Worm (Caenorhabditis elegans) whole organism, L1 larva: ENCODE measurements around the gene sec-24.1.

ENCODE experiments used
- C34B4.2 ChIP-seq: sonication (generic microtip); optimal IDR thresholded peaks from 2 replicates; lab custom pipeline; 2017; ENCODE audit warnings: mild to moderate bottlenecking, missing genetic modification characterization, missing compliant biosample characterization
- Y116A8C.19 ChIP-seq: sonication (generic microtip); optimal IDR thresholded peaks from 2 replicates; lab custom pipeline; 2016; ENCODE audit warnings: missing compliant biosample characterization, missing genetic modification characterization, borderline replicate concordance
- aly-2 ChIP-seq: fragments of 150-350 bp; optimal IDR thresholded peaks from 2 replicates; lab custom pipeline; 2014; ENCODE audit warnings: missing biosample characterization, missing genetic modification characterization
- ceh-63 ChIP-seq: fragments of 200-800 bp; sonication (Bioruptor generic); optimal IDR thresholded peaks from 2 replicates; lab custom pipeline; 2018; ENCODE audit warnings: mild to moderate bottlenecking, missing genetic modification characterization, missing compliant biosample characterization
- ceh-8 ChIP-seq: fragments of 200-800 bp; sonication (Bioruptor generic); optimal IDR thresholded peaks from 2 replicates; lab custom pipeline; 2018; ENCODE audit warnings: mild to moderate bottlenecking, missing genetic modification characterization, moderate library complexity, missing compliant biosample characterization
- ceh-82 ChIP-seq, 3 experiments: fragments of 150-350 bp in 1 of 3; sonication (generic microtip) in 2 of 3; optimal IDR thresholded peaks; 2 replicates each; lab custom pipeline; 2014 to 2017; ENCODE audit warnings: missing biosample characterization in 3 of 3, missing genetic modification characterization in 3 of 3
- ces-1 ChIP-seq: fragments of 150-350 bp; optimal IDR thresholded peaks from 2 replicates; lab custom pipeline; 2014; ENCODE audit warnings: missing biosample characterization, missing genetic modification reagents, missing genetic modification characterization
- dsc-1 ChIP-seq: sonication (generic microtip); optimal IDR thresholded peaks from 2 replicates; lab custom pipeline; 2016; ENCODE audit warnings: mild to moderate bottlenecking, missing genetic modification characterization, missing compliant biosample characterization
- egl-27 ChIP-seq, 2 experiments: fragments of 150-350 bp in 1 of 2; sonication (generic microtip); optimal IDR thresholded peaks; 3 replicates each; lab custom pipeline; 2017 to 2018; ENCODE audit warnings: missing biosample characterization in 2 of 2, missing genetic modification characterization in 2 of 2, missing genetic modification reagents in 2 of 2
- ets-5 ChIP-seq: fragments of 200-800 bp; sonication (Bioruptor generic); IDR thresholded peaks from 2 replicates; pipeline ENCODE4 v1.3.6; 2022; ENCODE audit warnings: missing genetic modification characterization, missing compliant biosample characterization
- fkh-8 ChIP-seq: sonication (generic microtip); optimal IDR thresholded peaks from 2 replicates; lab custom pipeline; 2016; ENCODE audit warnings: mild to moderate bottlenecking, missing genetic modification characterization, missing compliant biosample characterization
- fos-1 ChIP-seq: fragments of 150-350 bp; optimal IDR thresholded peaks from 2 replicates; lab custom pipeline; 2014; ENCODE audit warnings: missing biosample characterization, missing genetic modification characterization
- grh-1 ChIP-seq: fragments of 200-800 bp; sonication (Bioruptor generic); IDR thresholded peaks from 2 replicates; pipeline ENCODE4 v1.3.6; 2022; ENCODE audit warnings: missing genetic modification reagents, missing genetic modification characterization, missing compliant biosample characterization
- hlh-17 ChIP-seq: fragments of 200-800 bp; sonication (Bioruptor generic); optimal IDR thresholded peaks from 2 replicates; lab custom pipeline; 2018; ENCODE audit warnings: missing genetic modification characterization, mild to moderate bottlenecking, missing compliant biosample characterization, moderate library complexity, borderline replicate concordance
- hlh-4 ChIP-seq: sonication (generic microtip); optimal IDR thresholded peaks from 2 replicates; lab custom pipeline; 2016; ENCODE audit warnings: mild to moderate bottlenecking, missing genetic modification characterization, missing compliant biosample characterization
- hpl-2 ChIP-seq: fragments of 150-350 bp; optimal IDR thresholded peaks from 2 replicates; lab custom pipeline; 2014; ENCODE audit warnings: missing biosample characterization, missing genetic modification reagents, missing genetic modification characterization
- isw-1 ChIP-seq: fragments of 200-800 bp; sonication (Bioruptor generic); IDR thresholded peaks from 2 replicates; pipeline ENCODE4 v1.3.6; 2022; ENCODE audit warnings: missing genetic modification characterization, missing compliant biosample characterization
- jun-1 ChIP-seq: fragments of 150-350 bp; optimal IDR thresholded peaks from 2 replicates; lab custom pipeline; 2014; ENCODE audit warnings: missing biosample characterization, missing genetic modification reagents, missing genetic modification characterization
- lin-13 ChIP-seq: fragments of 150-350 bp; optimal IDR thresholded peaks from 2 replicates; lab custom pipeline; 2014; ENCODE audit warnings: missing biosample characterization, missing genetic modification reagents, missing genetic modification characterization
- lin-14 ChIP-seq: fragments of 200-800 bp; sonication (Bioruptor generic); optimal IDR thresholded peaks from 2 replicates; lab custom pipeline; 2018; ENCODE audit warnings: mild to moderate bottlenecking, missing genetic modification characterization, moderate library complexity, missing compliant biosample characterization
- lin-35 ChIP-seq, 2 experiments: fragments of 150-350 bp; optimal IDR thresholded peaks; 2 replicates each; lab custom pipeline; 2014; ENCODE audit warnings: missing biosample characterization in 2 of 2, missing genetic modification characterization in 2 of 2, missing genetic modification reagents in 2 of 2
- lin-39 ChIP-seq: fragments of 150-350 bp; optimal IDR thresholded peaks from 2 replicates; lab custom pipeline; 2014; ENCODE audit warnings: missing biosample characterization, missing genetic modification reagents, missing genetic modification characterization
- lir-3 ChIP-seq: sonication (generic microtip); optimal IDR thresholded peaks from 2 replicates; lab custom pipeline; 2016; ENCODE audit warnings: mild to moderate bottlenecking, missing genetic modification characterization, moderate library complexity, missing compliant biosample characterization; ENCODE audit not compliant: poor library complexity
- lsy-2 ChIP-seq, 2 experiments: fragments of 150-350 bp; optimal IDR thresholded peaks; 2 replicates each; lab custom pipeline; 2014; ENCODE audit warnings: missing biosample characterization in 2 of 2, missing genetic modification characterization in 2 of 2
- mab-9 ChIP-seq: fragments of 200-800 bp; sonication (Bioruptor generic); IDR thresholded peaks from 2 replicates; pipeline ENCODE4 v1.3.6; 2022; ENCODE audit warnings: missing genetic modification reagents, missing genetic modification characterization, missing compliant biosample characterization
- mdl-1 ChIP-seq, 2 experiments: fragments of 150-350 bp; optimal IDR thresholded peaks; 2 replicates each; lab custom pipeline; 2014 to 2017; ENCODE audit warnings: missing biosample characterization in 2 of 2, missing genetic modification characterization in 2 of 2, inconsistent platforms in 1 of 2
- mep-1 ChIP-seq: fragments of 150-350 bp; optimal IDR thresholded peaks from 2 replicates; lab custom pipeline; 2014; ENCODE audit warnings: missing biosample characterization, missing genetic modification characterization
- nhr-12 ChIP-seq: sonication (generic microtip); optimal IDR thresholded peaks from 2 replicates; lab custom pipeline; 2017; ENCODE audit warnings: missing biosample characterization, missing genetic modification characterization
- nhr-19 ChIP-seq: fragments of 200-800 bp; sonication (Bioruptor generic); conservative IDR thresholded peaks from 2 replicates; pipeline ENCODE4 v1.3.6; 2022; ENCODE audit warnings: missing genetic modification characterization, missing compliant biosample characterization
- nhr-237 ChIP-seq: fragments of 150-350 bp; optimal IDR thresholded peaks from 2 replicates; lab custom pipeline; 2014; ENCODE audit warnings: missing biosample characterization, missing genetic modification characterization
- nhr-28 ChIP-seq: fragments of 150-350 bp; optimal IDR thresholded peaks from 2 replicates; lab custom pipeline; 2014; ENCODE audit warnings: missing biosample characterization, missing genetic modification characterization
- nhr-47 ChIP-seq: sonication (generic microtip); optimal IDR thresholded peaks from 2 replicates; lab custom pipeline; 2016; ENCODE audit warnings: mild to moderate bottlenecking, missing genetic modification characterization, moderate library complexity, missing compliant biosample characterization
- nhr-71 ChIP-seq: sonication (generic microtip); optimal IDR thresholded peaks from 2 replicates; lab custom pipeline; 2016; ENCODE audit warnings: mild to moderate bottlenecking, missing genetic modification characterization, moderate library complexity, missing compliant biosample characterization
- nhr-76 ChIP-seq: sonication (generic microtip); optimal IDR thresholded peaks from 2 replicates; lab custom pipeline; 2017; ENCODE audit warnings: missing biosample characterization, missing genetic modification characterization
- nhr-84 ChIP-seq: sonication (generic microtip); optimal IDR thresholded peaks from 2 replicates; lab custom pipeline; 2017; ENCODE audit warnings: missing biosample characterization, missing genetic modification characterization
- nhr-85 ChIP-seq: sonication (generic microtip); peaks from one replicate; lab custom pipeline; 2016; ENCODE audit warnings: missing genetic modification characterization, inconsistent platforms, missing compliant biosample characterization
- snu-23 ChIP-seq: sonication (generic microtip); optimal IDR thresholded peaks from 2 replicates; lab custom pipeline; 2016; ENCODE audit warnings: missing genetic modification characterization, missing compliant biosample characterization
- sup-37 ChIP-seq: fragments of 200-800 bp; sonication (Bioruptor generic); optimal IDR thresholded peaks from 2 replicates; lab custom pipeline; 2018; ENCODE audit warnings: mild to moderate bottlenecking, missing genetic modification characterization, missing compliant biosample characterization
- swsn-7 ChIP-seq: sonication (generic microtip); optimal IDR thresholded peaks from 2 replicates; lab custom pipeline; 2016; ENCODE audit warnings: missing genetic modification characterization, missing compliant biosample characterization
- tbx-2 ChIP-seq: sonication (generic microtip); optimal IDR thresholded peaks from 2 replicates; lab custom pipeline; 2016; ENCODE audit warnings: missing genetic modification characterization, missing compliant biosample characterization
- tlp-1 ChIP-seq: fragments of 150-350 bp; optimal IDR thresholded peaks from 2 replicates; lab custom pipeline; 2014; ENCODE audit warnings: missing biosample characterization, missing genetic modification characterization
- unc-62 ChIP-seq: fragments of 150-350 bp; optimal IDR thresholded peaks from 2 replicates; lab custom pipeline; 2014; ENCODE audit warnings: missing biosample characterization, missing genetic modification reagents, missing genetic modification characterization
- unc-86 ChIP-seq: sonication (generic microtip); optimal IDR thresholded peaks from 2 replicates; lab custom pipeline; 2016; ENCODE audit warnings: missing genetic modification characterization, missing compliant biosample characterization
- unc-98 ChIP-seq: fragments of 200-800 bp; sonication (Bioruptor generic); IDR thresholded peaks from 2 replicates; pipeline ENCODE4 v1.3.6; 2022; ENCODE audit warnings: missing genetic modification characterization, missing compliant biosample characterization
- vab-15 ChIP-seq: sonication (generic microtip); optimal IDR thresholded peaks from 2 replicates; lab custom pipeline; 2017; ENCODE audit warnings: missing genotype, mild to moderate bottlenecking, missing genetic modification characterization, missing compliant biosample characterization
- ztf-11 ChIP-seq, 2 experiments: sonication (generic microtip); optimal IDR thresholded peaks; 2 replicates each; lab custom pipeline; 2016 to 2017; ENCODE audit warnings: missing genetic modification characterization in 2 of 2, missing biosample characterization in 1 of 2, missing compliant biosample characterization in 1 of 2
- ztf-4 ChIP-seq: fragments of 150-350 bp; optimal IDR thresholded peaks from 2 replicates; lab custom pipeline; 2014; ENCODE audit warnings: missing biosample characterization, missing genetic modification characterization

Gene sec-24.1

ce11 chrIV:11594191-11594673 is 28.2 kb upstream of the sec-24.1 start, which contains the start of gene mig-38 (continued):
- TF ChIP-seq ceh-82 (tag; optimal IDR thresholded peaks at IDR 0.05; lab: Kevin White, UChicago) (peak; percentile 8 to 63 (median 33)), tlp-1 (tag; lab: Kevin White, UChicago) (no peak), mab-9 (GFP tag; lab: Robert Waterston, UW) (0 out of 2 replicates have a peak, but pooled peaks have one; percentile 11), unc-62 (GFP tag; lab: Kevin White, UChicago) (no peak), fkh-8 (tag; lab: Kevin White, UChicago) (peak; percentile 62), jun-1 (tag; lab: Kevin White, UChicago) (no peak), nhr-84 (tag; lab: Kevin White, UChicago) (no peak), nhr-12 (tag; lab: Kevin White, UChicago) (no peak), nhr-47 (peak; percentile 72), fos-1 (tag; lab: Kevin White, UChicago) (no peak), ceh-63 (GFP tag; lab: Kevin White, UChicago) (no peak)

DNA sequence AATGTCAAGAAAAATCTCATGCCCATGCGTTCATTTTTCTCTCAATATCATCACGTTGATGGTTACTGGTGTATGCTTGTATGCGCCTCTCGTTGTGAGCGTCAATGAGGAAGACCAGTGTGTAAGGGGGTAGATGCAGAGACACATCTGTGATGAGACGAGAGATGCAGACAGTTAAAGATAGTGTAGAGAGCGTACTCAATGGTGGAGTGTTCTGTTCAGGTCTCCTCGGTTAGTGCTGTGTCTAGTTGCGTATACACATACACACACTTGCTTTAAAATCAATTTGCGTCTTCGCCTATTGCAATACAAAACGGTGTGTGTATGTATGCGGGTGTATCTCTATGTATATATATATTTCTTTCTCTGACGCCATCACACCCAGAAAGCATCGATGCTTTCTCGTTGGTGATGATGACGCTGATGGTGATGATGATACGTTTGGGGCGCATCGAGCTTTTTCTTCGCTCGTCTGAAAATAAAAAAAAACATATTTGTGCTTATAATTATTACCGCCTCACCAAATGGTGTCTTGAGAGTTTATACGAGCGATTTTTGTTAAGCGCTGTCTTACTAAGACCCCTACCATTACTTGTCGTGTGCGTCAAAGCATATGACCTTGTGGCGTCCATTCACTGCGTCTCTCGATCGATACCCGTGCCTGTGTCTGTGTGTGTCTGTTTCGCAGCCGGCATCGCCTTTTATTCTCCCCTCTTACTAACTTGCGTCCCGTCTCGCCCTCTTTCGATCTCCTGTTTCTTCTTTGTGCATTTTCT is 27.6 kb upstream of the sec-24.1 start, which contains the start of gene F40F11.3:
TSS of gene F40F11.3 (minus strand) at position 589 of the 776 bp plus-strand sequence.
- TF ChIP-seq nhr-237 (tag; lab: Kevin White, UChicago) (peak; percentile 85), ceh-82 (tag; optimal IDR thresholded peaks at IDR 0.05; lab: Kevin White, UChicago) (peak; percentile 65 to 91 (median 78)), tlp-1 (tag; lab: Kevin White, UChicago) (no peak), snu-23 (GFP tag; lab: Kevin White, UChicago) (peak; percentile 96), sup-37 (no peak), hlh-4 (tag; lab: Kevin White, UChicago) (no peak), nhr-85 (peak; percentile 94), lin-14 (GFP tag; lab: Kevin White, UChicago) (peak; percentile 97), egl-27 (tag; optimal IDR thresholded peaks at IDR 0.05; lab: Kevin White, UChicago) (peak in 1 of 2 experiments; percentile 75), ceh-8 (GFP tag; lab: Kevin White, UChicago) (peak; percentile 80), hlh-17 (GFP tag; lab: Kevin White, UChicago) (no peak), ztf-4 (tag; lab: Kevin White, UChicago) (peak; percentile 96), ceh-63 (GFP tag; lab: Kevin White, UChicago) (no peak), swsn-7 (tag; lab: Kevin White, UChicago) (peak; percentile 91), aly-2 (peak; percentile 56), hpl-2 (no peak), nhr-19 (GFP tag; lab: Robert Waterston, UW) (peak; percentile 83), Y116A8C.19 (tag; lab: Kevin White, UChicago) (no peak), lsy-2 (tag; optimal IDR thresholded peaks at IDR 0.05; lab: Kevin White, UChicago) (peak; percentile 84 to 90), ets-5 (GFP tag; lab: Robert Waterston, UW) (no peak), dsc-1 (peak; percentile 93), lin-39 (tag; lab: Kevin White, UChicago) (peak; percentile 25), jun-1 (tag; lab: Kevin White, UChicago) (peak; percentile 90), mep-1 (tag; lab: Kevin White, UChicago) (peak; percentile 86), nhr-28 (tag; lab: Kevin White, UChicago) (no peak), lin-35 (GFP tag; optimal IDR thresholded peaks at IDR 0.05; lab: Kevin White, UChicago) (peak; percentile 77 to 84), unc-86 (tag; lab: Kevin White, UChicago) (peak; percentile 67), lin-13 (GFP tag; lab: Kevin White, UChicago) (peak; percentile 68), unc-98 (no peak), nhr-12 (tag; lab: Kevin White, UChicago) (no peak), nhr-47 (peak; percentile 87), nhr-76 (no peak), nhr-71 (tag; lab: Kevin White, UChicago) (peak; percentile 92), ztf-11 (tag; optimal IDR thresholded peaks at IDR 0.05; lab: Kevin White, UChicago) (peak in 1 of 2 experiments; percentile 67), C34B4.2 (tag; lab: Kevin White, UChicago) (no peak), isw-1 (GFP tag; lab: Robert Waterston, UW) (peak; percentile 77), grh-1 (GFP tag; lab: Robert Waterston, UW) (peak; percentile 46), mdl-1 (tag; optimal IDR thresholded peaks at IDR 0.05; lab: Kevin White, UChicago) (peak in 1 of 2 experiments; percentile 92), tbx-2 (tag; lab: Kevin White, UChicago) (peak; percentile 87), lir-3 (peak; percentile 83), ces-1 (GFP tag; lab: Kevin White, UChicago) (peak; percentile 37), vab-15 (peak; percentile 85)
